Worm (Caenorhabditis elegans): ENCODE results near the gene dhs-31.

Gene dhs-31

DNA sequence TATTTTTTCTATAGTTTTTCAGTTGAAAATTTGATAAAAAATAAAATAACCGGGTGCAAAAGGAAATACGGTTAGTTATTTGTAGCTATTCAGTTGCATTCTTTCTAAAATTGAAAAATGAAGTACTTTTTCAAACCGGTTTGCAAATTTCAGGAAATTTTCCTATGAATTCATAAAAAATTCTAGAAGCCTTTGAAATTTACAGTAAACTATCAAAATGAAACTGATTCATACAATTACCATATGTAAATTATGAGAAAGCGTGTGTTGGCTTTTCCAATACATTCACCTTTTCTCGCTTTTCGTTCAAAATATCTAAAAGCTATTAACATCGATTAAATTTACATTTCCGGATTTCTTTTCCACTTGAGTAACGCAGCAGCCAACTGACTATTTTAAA, 23.7 kb downstream of the dhs-31 start, which contains the start of gene ent-7:
Gene ent-7, plus strand, starts transcription at position 301 of the 400 bp plus-strand sequence.
- no peak for TF ChIP-seq unc-62 (GFP tag; optimal IDR thresholded peaks at IDR 0.05)

DNA sequence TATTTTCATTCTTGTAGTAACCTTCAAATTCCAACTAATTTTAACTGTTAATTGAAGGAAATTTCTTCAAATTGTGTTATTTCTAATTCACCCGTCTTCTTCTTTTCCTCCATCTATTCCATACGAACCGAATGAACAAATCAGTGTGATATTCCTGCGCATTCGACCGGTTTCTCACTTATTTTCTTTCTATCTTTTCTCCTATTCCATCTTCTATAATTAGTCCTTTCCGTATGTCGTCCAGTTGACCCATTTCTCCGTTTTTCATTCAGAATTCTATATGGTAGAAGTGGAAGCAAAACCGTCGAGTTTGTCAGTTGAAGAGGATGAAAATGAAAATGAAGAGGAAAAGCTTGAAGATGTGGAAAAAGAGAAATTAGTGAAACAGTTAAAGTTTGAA, 31.2 kb downstream of the dhs-31 start, which contains the start of gene magu-4:
Gene magu-4, plus strand, starts transcription at position 218 of the 400 bp plus-strand sequence.
- no peak for TF ChIP-seq unc-62 (GFP tag; optimal IDR thresholded peaks at IDR 0.05)

DNA sequence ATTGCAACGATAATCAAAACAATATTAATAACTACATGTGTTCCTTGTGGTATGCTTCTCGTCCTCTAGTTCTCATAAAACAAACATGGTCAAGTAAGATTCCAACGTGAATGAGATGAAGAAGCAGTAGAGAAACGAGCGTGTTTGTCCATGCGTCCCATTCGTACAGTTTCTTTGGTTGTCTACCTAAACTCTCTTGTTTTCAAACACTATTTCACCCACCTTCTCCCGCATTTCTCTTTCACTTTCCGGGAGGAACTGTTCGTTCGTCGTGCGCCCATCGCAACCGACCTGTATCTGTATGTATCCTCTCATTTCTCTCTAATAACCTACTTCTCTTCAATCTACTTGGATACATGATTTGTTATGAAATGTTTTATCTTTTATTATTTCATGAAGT, 32.9 kb downstream of the dhs-31 start:
- no peak for TF ChIP-seq unc-62 (GFP tag; optimal IDR thresholded peaks at IDR 0.05)

DNA sequence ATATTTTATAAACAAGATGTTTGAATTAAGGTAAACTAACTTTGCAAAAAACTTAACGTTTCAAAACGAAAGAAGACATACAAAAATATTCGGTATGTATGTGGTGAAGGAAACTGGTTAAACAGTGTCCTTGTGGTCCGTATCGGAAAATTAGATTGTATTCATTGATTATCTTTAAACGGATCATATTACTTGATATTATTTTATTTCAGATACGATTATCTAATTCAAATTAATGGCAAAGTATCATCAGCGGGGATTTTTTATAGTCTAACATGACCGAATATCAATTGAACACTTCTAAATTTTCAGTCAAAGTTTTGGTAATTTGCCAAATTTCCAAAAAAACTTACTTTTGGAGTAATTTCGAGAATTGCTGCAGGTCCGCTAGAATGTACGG, 33.9 kb downstream of the dhs-31 start, which contains the start of gene C47E12.13:
Gene C47E12.13, minus strand, starts transcription at position 101 of the 400 bp plus-strand sequence.
- no peak for TF ChIP-seq unc-62 (GFP tag; optimal IDR thresholded peaks at IDR 0.05)

DNA sequence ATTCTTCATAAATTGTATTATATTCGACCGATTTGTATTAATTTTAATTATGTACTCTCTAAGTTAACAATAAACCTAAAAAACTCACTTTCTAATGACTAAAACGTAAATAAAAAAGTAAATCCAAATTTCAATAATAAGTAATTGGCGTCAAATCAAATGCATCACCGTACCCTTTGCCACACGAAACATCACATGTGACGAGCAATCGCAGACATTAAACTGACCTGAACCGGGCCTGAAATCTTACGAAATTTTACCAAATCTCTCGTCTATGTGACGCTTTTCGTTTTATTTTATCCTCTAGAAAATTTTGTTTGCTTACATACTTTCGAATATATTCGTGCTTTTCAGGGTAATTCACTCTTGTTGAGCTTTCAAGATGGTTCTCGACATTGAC, 37.3 kb downstream of the dhs-31 start, which contains the start of the genes C47E12.2 and sars-1:
Gene C47E12.2, minus strand, starts transcription at position 131 of the 400 bp plus-strand sequence.
Gene sars-1, plus strand, starts transcription at position 355 of the 400 bp plus-strand sequence.
- no peak for TF ChIP-seq unc-62 (GFP tag; optimal IDR thresholded peaks at IDR 0.05)

DNA sequence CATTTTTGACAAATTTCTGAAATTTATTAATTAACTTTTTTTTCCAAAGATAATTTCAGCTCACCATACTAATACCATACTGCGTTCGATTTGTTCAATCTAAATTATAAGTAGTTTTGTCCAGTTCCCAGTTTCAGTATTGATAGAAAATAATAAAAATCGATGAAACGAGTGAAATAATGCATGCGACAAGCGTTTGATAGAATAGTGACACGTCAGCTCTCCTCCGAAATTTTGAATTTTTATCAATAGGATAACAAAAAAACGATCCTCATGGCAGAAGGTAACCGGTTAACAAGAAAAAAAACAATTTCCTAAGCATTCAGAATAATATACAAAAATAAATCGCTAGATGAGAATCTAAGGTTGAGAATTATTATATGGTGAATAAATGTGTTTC, 39.0 kb downstream of the dhs-31 start, which contains the start of gene C47E12.3:
Gene C47E12.3, minus strand, starts transcription at position 101 of the 400 bp plus-strand sequence.
- TF ChIP-seq unc-62 (GFP tag; optimal IDR thresholded peaks at IDR 0.05) = no peak

DNA sequence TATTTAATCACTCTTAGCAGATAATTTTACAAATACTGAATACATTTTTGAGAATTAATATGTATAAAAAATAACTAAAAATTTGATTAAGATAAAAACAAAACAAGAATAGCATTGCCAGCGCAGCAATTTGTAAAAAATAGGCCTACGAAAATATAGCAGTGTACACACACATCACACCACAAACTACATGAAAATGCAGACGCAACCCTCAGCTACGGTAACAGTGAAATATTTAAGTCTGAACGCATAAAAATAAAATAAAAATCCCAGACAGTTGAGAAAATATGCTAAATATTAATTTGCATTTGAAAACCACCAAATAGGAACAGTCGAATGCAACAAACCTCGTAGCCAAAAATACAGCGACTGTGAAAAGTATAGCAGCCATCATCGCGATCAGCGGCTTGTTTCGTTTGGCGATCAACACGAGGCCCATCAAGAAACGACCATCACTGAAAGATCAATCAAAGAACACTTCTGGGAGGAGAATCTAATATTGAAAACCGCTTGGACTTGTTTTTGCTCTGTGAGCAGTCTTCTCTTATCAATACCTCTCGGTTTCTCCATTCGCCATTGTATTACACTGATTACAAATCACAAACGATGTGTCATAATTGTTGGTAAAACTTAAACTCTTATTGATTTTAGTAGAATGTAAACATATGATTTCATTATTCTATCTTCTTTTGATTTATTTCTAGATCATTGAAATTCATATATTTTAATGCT, 42.0 kb downstream of the dhs-31 start, which contains the start of gene pyp-1:
Gene pyp-1, minus strand, starts transcription at position 439 of the 732 bp plus-strand sequence.
- no peak for TF ChIP-seq unc-62 (GFP tag; optimal IDR thresholded peaks at IDR 0.05)

DNA sequence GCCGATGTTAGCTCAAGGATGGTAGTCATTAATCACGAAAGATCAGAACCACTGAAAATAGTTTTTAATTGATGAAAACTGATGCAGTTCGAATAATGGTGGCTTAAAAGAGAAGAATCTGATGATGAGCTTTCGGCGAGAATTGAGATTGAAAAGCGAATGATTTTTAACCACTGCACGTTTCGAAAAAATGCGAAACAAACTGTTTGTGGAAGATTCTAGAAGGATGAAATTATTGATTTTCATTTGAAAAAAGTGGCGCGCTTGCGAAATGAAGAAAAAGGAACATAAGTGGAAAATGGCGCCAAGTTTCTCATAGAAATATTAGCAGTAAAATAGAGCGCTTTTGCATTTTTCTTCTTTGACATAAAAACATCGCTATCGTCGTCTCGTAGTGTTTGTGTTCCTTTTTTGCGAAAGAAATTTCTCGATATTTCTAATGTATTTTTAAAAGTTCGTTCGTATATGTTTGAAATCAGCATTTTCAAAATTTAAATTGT, 45.8 kb downstream of the dhs-31 start, which contains the start of gene uba-1:
Gene uba-1, minus strand, starts transcription at position 51 of the 500 bp plus-strand sequence.
- no peak for TF ChIP-seq unc-62 (GFP tag; optimal IDR thresholded peaks at IDR 0.05)

DNA sequence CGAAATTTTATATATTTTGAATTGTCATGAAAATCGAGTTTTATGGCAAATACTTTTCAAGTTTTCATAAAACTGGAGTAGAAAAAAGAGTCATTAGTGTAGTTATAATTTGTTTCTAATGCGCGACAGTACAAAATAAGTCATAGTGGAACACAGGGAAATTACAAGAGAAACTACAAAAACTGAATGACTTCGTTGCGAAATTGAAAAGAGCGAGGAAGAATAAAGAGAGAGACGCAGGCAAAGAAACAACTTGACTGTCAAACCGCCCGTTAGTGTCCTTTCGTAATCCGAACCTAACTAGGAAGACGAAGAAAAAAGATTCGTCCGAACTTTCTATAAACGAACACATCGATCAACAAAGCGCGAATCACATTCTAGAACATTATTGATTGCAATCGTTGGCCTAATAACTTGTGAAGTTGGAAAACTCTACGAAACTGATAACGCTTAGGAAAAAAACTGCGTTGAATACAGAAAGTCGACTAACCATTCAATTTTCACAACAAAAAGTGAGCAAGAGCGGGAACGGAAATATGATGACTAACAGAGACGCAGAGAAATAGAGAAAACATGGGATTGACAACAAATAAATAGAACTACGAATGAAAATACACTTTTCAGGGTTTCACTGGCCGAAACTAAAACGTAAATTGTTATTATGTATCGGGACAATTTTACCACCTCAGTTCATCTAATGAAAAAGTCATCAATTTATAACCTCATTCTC, 47.1 kb downstream of the dhs-31 start:
- TF ChIP-seq unc-62 (GFP tag; optimal IDR thresholded peaks at IDR 0.05) = no peak

Data from whole organism, dauer.